Worm (Caenorhabditis elegans) whole organism, early embryonic: ENCODE measurements around the gene F18C5.9.

ENCODE experiments used
- B0310.2 ChIP-seq: sonication (generic microtip); optimal IDR thresholded peaks from 2 replicates; lab custom pipeline; 2016; ENCODE audit warnings: mild to moderate bottlenecking, missing genetic modification characterization, missing compliant biosample characterization
- ama-1 ChIP-seq: fragments of 150-350 bp; optimal IDR thresholded peaks from 2 replicates; lab custom pipeline; 2014
- ceh-13 ChIP-seq: fragments of 200-800 bp; sonication (Bioruptor generic); optimal IDR thresholded peaks from 2 replicates; lab custom pipeline; 2018; ENCODE audit warnings: mild to moderate bottlenecking, missing genetic modification characterization, missing compliant biosample characterization
- ets-7 ChIP-seq: sonication (generic microtip); optimal IDR thresholded peaks from 2 replicates; lab custom pipeline; 2016; ENCODE audit warnings: missing genotype, missing genetic modification characterization, missing compliant biosample characterization
- flt-1 ChIP-seq: fragments of 200-800 bp; sonication (Bioruptor generic); IDR thresholded peaks from 2 replicates; pipeline ENCODE4 v1.3.6; 2022; ENCODE audit warnings: missing genetic modification characterization, missing compliant biosample characterization
- hmbx-1 ChIP-seq: sonication (generic microtip); optimal IDR thresholded peaks from 2 replicates; lab custom pipeline; 2016; ENCODE audit warnings: mild to moderate bottlenecking, missing genetic modification characterization, missing compliant biosample characterization
- pes-1 ChIP-seq: fragments of 200-800 bp; sonication (Bioruptor generic); IDR thresholded peaks from 2 replicates; pipeline ENCODE4 v1.3.6; 2022; ENCODE audit warnings: missing genetic modification reagents, missing genetic modification characterization, missing compliant biosample characterization
- tbx-37 ChIP-seq: fragments of 200-800 bp; sonication (Bioruptor generic); conservative IDR thresholded peaks from 2 replicates; pipeline ENCODE4 v1.3.6; 2022; ENCODE audit warnings: missing genetic modification reagents, missing genetic modification characterization, missing compliant biosample characterization
- tra-4 ChIP-seq: sonication (generic microtip); optimal IDR thresholded peaks from 2 replicates; lab custom pipeline; 2017; ENCODE audit warnings: missing genetic modification characterization, missing compliant biosample characterization

DNA sequence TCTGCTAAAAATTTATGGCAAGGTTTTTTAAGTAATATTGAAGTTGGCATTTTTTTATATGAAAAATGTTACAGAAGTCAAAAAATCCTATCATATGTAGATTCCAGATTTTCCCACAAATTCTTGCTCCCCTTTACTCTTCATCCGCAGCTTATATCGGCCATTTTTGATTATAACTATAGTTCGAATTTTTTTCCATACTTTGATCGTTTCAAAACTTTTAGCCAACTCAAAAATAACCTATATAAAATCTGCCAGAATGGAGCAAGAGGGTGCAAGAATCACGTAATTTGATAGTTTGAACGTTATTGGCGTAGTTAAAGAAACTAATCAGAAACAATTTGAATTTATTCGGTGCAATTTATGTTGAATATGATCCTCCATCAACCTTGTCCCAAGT lies 43.0 kb upstream of the F18C5.9 start:
- TF ChIP-seq flt-1 (GFP tag; lab: Robert Waterston, UW) (no peak), B0310.2 (tag; lab: Kevin White, UChicago) (no peak), tbx-37 (GFP tag; lab: Robert Waterston, UW) (no peak), ceh-13 (GFP tag; lab: Kevin White, UChicago) (no peak), pes-1 (GFP tag; lab: Robert Waterston, UW) (no peak), ama-1 (lab: Kevin White, UChicago) (no peak), hmbx-1 (no peak), tra-4 (tag; lab: Kevin White, UChicago) (no peak), ets-7 (tag; lab: Kevin White, UChicago) (no peak)
